Fruit fly (Drosophila melanogaster): ENCODE measurements around the gene CG33271.

CG33271 gene

dm6 chr3L:11561946-11562760, 15.1 kb downstream of the CG33271 start, which contains the start of the genes CG7394 and Mob2 (continued):
- TF ChIP-seq salm (tag; optimal IDR thresholded peaks at IDR 0.05) (peak; percentile 54), NC2α (GFP tag; optimal IDR thresholded peaks at IDR 0.05) (peak; percentile 17), CG6654 (GFP tag; optimal IDR thresholded peaks at IDR 0.05) (peak; percentile 28), CG17186 (GFP tag; optimal IDR thresholded peaks at IDR 0.05) (peak; percentile 97), CG10462 (GFP tag; optimal IDR thresholded peaks at IDR 0.05) (peak; percentile 81), CG3163 (GFP tag; optimal IDR thresholded peaks at IDR 0.05) (peak; percentile 66), Awh (GFP tag; IDR thresholded peaks at IDR 0.05) (peak; percentile 83), Stat92E (GFP tag; optimal IDR thresholded peaks at IDR 0.05) (peak in 2 of 3 experiments; percentile 14 to 83), CG11398 (GFP tag; optimal IDR thresholded peaks at IDR 0.05) (no peak), CG6254 (GFP tag; optimal IDR thresholded peaks at IDR 0.05) (peak; percentile 62), Poxn (GFP tag; IDR thresholded peaks at IDR 0.05) (peak; percentile 79), Blimp-1 (GFP tag; optimal IDR thresholded peaks at IDR 0.05) (peak; percentile 88), Elba2 (GFP tag; optimal IDR thresholded peaks at IDR 0.05) (peak; percentile 64), ftz-f1 (GFP tag; optimal IDR thresholded peaks at IDR 0.05) (no peak), Hr78 (GFP tag; optimal IDR thresholded peaks at IDR 0.05) (peak in 1 of 2 experiments; percentile 40), CG2712 (tag; optimal IDR thresholded peaks at IDR 0.05) (peak; percentile 89), CG8924 (tag; optimal IDR thresholded peaks at IDR 0.05) (peak; percentile 95), vvl (GFP tag; IDR thresholded peaks at IDR 0.05) (peak; percentile 94), Adf1 (GFP tag; IDR thresholded peaks at IDR 0.05) (peak; percentile 55; the same call in 1 of the 2 replicates), CG10431 (GFP tag; optimal IDR thresholded peaks at IDR 0.05) (peak; percentile 44), insv (GFP tag; optimal IDR thresholded peaks at IDR 0.05) (peak in 1 of 2 experiments; percentile 64), NFAT (GFP tag; IDR thresholded peaks at IDR 0.05) (peak; percentile 91), pum (GFP tag; optimal IDR thresholded peaks at IDR 0.05) (peak; percentile 70), mld (GFP tag; IDR thresholded peaks at IDR 0.05; ENCODE audit: partially characterized antibody) (0 out of 3 replicates have a peak, but pooled peaks have one; percentile 71), CG13775 (GFP tag; optimal IDR thresholded peaks at IDR 0.05) (peak; percentile 94), ash1 (GFP tag; optimal IDR thresholded peaks at IDR 0.05) (peak; percentile 28), CG17361 (GFP tag; IDR thresholded peaks at IDR 0.05) (peak; percentile 82), CG10654 (GFP tag; optimal IDR thresholded peaks at IDR 0.05) (peak; percentile 90), HLH4C (GFP tag; IDR thresholded peaks at IDR 0.05; ENCODE audit: partially characterized antibody) (peak; percentile 93), CG12299 (tag; optimal IDR thresholded peaks at IDR 0.05) (peak; percentile 84), lola (GFP tag; optimal IDR thresholded peaks at IDR 0.05) (peak in 1 of 3 experiments; percentile 85), CG11093 (GFP tag; IDR thresholded peaks at IDR 0.05) (peak; percentile 86; the same call in 2 of the 3 replicates), CG12942 (GFP tag; optimal IDR thresholded peaks at IDR 0.05) (peak; percentile 88), CG4424 (GFP tag; optimal IDR thresholded peaks at IDR 0.05) (peak; percentile 88), CG15269 (tag; optimal IDR thresholded peaks at IDR 0.05) (peak; percentile 93), ab (GFP tag; optimal IDR thresholded peaks at IDR 0.05) (no peak), ind (GFP tag; optimal IDR thresholded peaks at IDR 0.05) (peak; percentile 90), dysf (GFP tag; IDR thresholded peaks at IDR 0.05) (peak; percentile 91), unpg (GFP tag; optimal IDR thresholded peaks at IDR 0.05) (peak; percentile 88), pb (GFP tag; optimal IDR thresholded peaks at IDR 0.05) (peak; percentile 57), CG17385 (GFP tag; optimal IDR thresholded peaks at IDR 0.05) (peak; percentile 95), cwo (GFP tag; optimal IDR thresholded peaks at IDR 0.05) (peak; percentile 78), ERR (GFP tag; optimal IDR thresholded peaks at IDR 0.05) (peak; percentile 41), fd64A (GFP tag; optimal IDR thresholded peaks at IDR 0.05) (peak; percentile 46), Gsc (GFP tag; IDR thresholded peaks at IDR 0.05) (no peak; the same call in 1 of the 2 replicates), Nf-YB (GFP tag; optimal IDR thresholded peaks at IDR 0.05) (peak; percentile 73), CkIIα-i1 (GFP tag; IDR thresholded peaks at IDR 0.05) (no peak), CG10543 (GFP tag; optimal IDR thresholded peaks at IDR 0.05) (peak; percentile 89)

Measured in whole organism, embryonic.